Fruit fly (Drosophila melanogaster) Kc167 (cell line): ENCODE results near the gene Mvb12.

Experiments
- Myc ChIP-seq: fragments of >200 bp; optimal IDR thresholded peaks from 2 replicates; lab custom pipeline; 2017; ENCODE audit warnings: missing external identifiers
- Sin3A ChIP-seq: fragments of >200 bp; optimal IDR thresholded peaks from 2 replicates; lab custom pipeline; 2018; ENCODE audit warnings: missing external identifiers
- h ChIP-seq: fragments of >200 bp; optimal IDR thresholded peaks from 3 replicates; lab custom pipeline; 2018; ENCODE audit warnings: missing external identifiers
- insv ChIP-seq: fragments of >200 bp; optimal IDR thresholded peaks from 3 replicates; lab custom pipeline; 2018; ENCODE audit warnings: missing external identifiers
- psq ChIP-seq: fragments of >200 bp; optimal IDR thresholded peaks from 2 replicates; lab custom pipeline; 2017; ENCODE audit warnings: missing external identifiers
- ttk ChIP-seq: sonication (Bioruptor generic); optimal IDR thresholded peaks from 2 replicates; lab custom pipeline; 2017; ENCODE audit warnings: missing external identifiers

Mvb12 gene

DNA sequence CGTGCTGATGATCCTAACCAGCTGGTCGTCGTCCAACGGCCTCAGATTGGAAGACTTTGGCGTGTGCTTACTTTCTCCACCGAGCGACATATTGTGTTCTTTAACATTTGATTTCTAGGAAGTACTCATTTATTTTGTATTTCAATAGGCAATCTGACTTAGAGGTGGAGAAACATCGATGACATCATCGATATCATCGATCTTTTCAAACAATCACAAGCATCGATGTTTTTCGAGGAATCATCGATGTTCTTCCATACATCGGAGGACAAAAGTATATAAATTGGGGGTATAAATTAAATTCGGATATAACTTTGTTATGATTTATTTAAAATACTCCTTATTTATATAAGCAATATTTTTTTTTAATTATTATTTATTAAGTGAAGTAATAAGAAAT, 10.8 kb downstream of the Mvb12 start, which contains the start of gene Swt1:
TSS of gene Swt1 (minus strand) at position 177 of the 400 bp plus-strand sequence.
- no peak for TF ChIP-seq h
- no peak for TF ChIP-seq Sin3A
- no peak for TF ChIP-seq Myc
- TF ChIP-seq psq (lab: Kevin White, UChicago), result no peak
- no peak for TF ChIP-seq ttk (lab: Kevin White, UChicago)
- no peak for TF ChIP-seq insv (lab: Kevin White, UChicago)

DNA sequence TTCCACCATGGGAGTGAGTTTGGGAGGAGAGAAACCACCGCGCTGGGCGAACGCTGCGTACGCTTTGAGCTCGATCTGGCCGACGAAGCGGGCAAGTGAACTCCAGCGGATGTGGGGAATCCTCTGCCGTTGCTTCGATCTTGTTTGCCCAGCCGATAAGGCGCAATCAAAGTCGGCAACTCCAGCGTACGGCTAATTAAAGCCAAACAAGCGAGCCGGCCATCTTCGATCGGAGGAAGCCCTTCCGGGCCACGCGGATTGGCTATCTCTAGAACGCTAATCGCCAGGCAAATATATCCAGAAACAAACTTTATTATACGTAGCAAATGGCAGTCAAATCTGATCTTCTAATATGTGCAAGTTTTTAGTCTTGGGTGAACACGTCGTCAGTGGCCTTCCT, 12.7 kb downstream of the Mvb12 start, which contains the start of gene CG7536:
TSS of gene CG7536 (minus strand) at position 101 of the 400 bp plus-strand sequence.
- TF ChIP-seq Sin3A (no peak), ttk (lab: Kevin White, UChicago) (no peak), h (no peak), psq (lab: Kevin White, UChicago) (no peak), Myc (no peak), insv (lab: Kevin White, UChicago) (no peak)

DNA sequence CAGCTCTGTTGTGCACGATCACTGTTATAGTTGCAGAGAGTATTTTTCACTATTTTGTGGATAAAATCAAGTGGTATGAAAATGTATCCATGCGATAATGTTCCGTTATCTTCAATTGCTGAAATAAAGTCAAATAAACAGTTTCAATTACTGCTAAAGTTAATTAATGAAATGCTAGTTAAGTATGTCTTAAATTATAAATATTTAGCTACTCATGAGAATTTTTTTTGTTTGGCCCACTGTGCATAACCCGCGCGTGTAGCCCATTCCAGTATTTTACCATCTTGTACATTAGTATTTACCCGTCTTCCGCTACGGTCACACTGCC, 15.7 kb downstream of the Mvb12 start, which contains the start of gene Ada3:
TSS of gene Ada3 (plus strand) at position 292 of the 328 bp plus-strand sequence.
- no peak for TF ChIP-seq psq (lab: Kevin White, UChicago)
- no peak for TF ChIP-seq Sin3A
- TF ChIP-seq h, result no peak
- no peak for TF ChIP-seq Myc
- TF ChIP-seq insv (lab: Kevin White, UChicago), result no peak
- no peak for TF ChIP-seq ttk (lab: Kevin White, UChicago)

DNA sequence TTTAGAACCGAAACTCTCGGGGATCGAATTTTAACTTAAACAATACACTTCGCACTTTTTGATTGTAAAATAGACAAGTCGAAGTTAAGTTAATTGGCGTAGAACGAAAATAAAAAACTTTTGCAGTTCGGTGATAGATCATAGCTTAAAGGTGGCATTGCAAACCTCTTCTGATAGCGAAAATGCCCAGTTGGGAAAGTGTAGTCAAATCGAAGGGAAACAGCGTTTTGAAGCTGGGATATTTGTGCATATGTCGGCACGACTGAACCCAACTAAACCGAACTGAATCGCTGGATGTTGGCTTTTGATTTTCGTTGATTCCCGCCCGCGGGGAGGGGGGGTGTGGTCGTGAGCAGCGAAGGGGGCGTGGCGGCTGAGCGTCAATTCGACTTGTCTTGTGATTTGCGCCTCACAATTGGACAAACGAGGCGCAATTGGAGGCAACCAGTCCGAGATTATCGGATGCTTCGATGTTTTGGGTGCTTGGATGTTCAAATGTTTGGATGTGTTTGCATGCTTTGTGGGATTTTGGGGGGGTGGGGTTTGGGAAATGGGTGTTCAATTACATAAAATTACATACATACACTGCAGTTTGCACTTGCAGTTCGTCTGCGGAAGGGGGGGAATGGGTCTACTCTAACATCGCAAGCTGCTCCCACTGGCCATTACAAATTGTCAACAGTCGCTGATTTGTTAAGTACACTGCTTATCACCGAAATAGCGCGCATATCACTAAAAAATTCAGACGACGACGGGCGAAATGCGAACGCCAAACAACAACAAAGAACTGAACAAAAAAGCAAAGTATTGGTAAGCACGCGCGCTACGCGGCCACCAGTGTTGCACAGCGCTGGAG, 16.3 kb downstream of the Mvb12 start:
- TF ChIP-seq ttk (lab: Kevin White, UChicago), result no peak
- no peak for TF ChIP-seq Myc
- no peak for TF ChIP-seq insv (lab: Kevin White, UChicago)
- no peak for TF ChIP-seq Sin3A
- no peak for TF ChIP-seq h
- TF ChIP-seq psq (lab: Kevin White, UChicago), result no peak

DNA sequence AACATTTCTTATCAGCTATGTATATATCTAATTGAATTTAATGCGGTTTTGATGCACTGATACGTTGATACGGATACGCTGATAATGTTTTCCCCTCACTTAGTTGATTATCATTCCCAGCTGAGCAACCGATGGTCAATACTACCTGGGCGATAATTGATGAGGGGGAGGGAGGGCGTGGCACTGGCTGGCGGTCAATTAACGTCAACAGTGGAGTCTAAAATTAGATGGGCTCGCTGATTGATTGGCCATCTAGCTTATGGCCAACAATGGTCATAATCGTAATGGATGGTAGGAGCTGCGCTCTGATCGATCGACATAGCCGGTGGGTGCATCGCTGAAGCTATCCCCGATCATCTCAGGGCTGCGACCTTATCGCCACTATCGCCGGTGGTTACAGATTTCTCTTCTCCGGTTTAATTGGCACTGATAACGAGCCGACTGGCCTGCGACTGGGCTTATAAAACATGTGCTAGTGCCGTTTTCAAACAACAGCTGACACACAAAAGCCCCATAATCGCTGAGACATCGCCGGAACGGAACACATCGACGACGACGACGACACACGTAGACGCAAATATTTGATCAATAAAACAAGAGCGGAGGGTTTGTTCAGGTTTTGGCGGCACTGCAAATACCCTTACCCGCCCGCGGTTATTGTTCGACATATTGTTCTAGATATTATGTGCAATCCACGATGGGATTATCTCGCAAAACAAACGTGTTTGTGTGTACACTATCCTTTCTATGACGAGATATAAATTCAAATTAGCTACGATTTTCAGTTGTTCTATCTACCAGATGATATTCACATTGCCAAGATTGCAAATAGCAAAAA, 17.4 kb downstream of the Mvb12 start:
- TF ChIP-seq h (no peak), psq (lab: Kevin White, UChicago) (no peak), insv (lab: Kevin White, UChicago) (no peak), Myc (no peak), ttk (lab: Kevin White, UChicago) (no peak), Sin3A (no peak)

DNA sequence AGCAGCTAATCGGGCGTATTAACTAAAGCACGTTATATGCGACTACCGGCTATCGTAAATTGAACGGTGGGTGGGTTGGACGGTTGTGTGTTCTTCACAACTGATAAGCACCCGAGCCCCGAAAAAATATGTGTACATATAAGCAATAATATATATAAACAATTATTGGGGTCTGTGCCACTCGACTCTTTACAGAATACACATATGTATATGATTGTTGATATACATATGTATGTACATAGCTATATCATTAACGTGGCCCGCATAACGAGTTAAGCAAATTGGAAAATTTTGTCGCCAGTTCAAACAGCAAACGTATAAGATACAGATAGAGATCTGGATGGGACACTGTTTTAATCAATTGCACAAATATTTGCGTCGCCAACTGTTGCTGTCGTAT, 18.4 kb downstream of the Mvb12 start:
- no peak for TF ChIP-seq psq (lab: Kevin White, UChicago)
- TF ChIP-seq h, result no peak
- TF ChIP-seq ttk (lab: Kevin White, UChicago), result no peak
- TF ChIP-seq Myc, result no peak
- TF ChIP-seq Sin3A, result no peak

DNA sequence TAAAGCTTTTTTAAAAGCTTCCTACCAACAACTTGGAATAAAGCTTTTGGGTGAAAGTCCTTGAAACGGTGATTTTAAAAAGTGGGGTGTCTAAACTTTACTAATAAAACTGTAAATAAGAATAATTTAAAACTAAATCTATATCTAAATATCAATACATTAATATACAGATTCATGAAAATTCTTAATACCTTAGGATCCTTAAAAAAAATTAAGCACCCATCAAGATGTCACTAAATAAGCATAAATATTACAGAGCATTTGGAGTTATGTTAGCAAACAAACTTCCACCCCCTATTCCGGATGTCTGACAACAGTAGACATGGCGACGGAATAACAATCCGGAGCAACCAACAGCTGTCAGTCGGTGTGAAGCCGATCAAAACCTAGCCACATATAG, 36.9 kb downstream of the Mvb12 start, which contains the start of gene Dhc16F:
TSS of gene Dhc16F (plus strand) at position 301 of the 400 bp plus-strand sequence.
- TF ChIP-seq psq (lab: Kevin White, UChicago) (no peak), Sin3A (no peak), ttk (lab: Kevin White, UChicago) (no peak), insv (lab: Kevin White, UChicago) (no peak), h (no peak), Myc (no peak)

DNA sequence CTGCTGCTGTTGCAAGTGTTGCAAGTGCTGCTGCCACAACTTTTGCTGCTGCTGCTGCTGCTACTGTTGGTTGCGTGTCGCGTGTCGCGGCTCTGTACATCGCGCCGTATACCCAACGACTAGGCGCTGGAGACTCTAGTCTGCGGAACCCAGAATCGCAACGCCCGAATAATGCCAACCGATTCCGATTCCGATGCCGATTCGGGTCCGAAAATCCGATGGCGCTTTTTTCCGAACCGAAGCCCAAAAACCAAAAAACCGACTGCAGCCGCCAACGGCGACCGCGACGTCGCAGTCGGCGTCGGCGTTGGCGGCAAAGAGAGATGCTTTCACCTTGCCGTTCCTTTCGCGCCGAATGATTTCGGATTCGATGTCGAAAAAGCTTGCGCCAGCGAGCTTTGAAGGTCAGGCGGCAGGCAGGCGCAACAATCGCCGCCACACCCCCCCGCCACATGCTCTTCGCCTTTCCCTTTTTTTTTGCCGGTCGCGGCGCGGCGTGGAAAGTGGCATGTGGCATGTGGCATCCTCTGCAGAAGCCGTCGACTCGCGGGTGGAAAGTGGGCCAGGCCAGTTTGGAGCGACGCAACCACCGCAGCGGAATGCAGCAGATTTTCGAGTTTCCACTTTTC, 37.9 kb downstream of the Mvb12 start, which contains the start of gene Sh:
TSS of gene Sh (minus strand) at position 104 of the 629 bp plus-strand sequence.
- TF ChIP-seq insv (lab: Kevin White, UChicago), result no peak
- TF ChIP-seq h, result no peak
- TF ChIP-seq Myc, result no peak
- TF ChIP-seq psq (lab: Kevin White, UChicago), result no peak
- no peak for TF ChIP-seq ttk (lab: Kevin White, UChicago)
- TF ChIP-seq Sin3A, result no peak

DNA sequence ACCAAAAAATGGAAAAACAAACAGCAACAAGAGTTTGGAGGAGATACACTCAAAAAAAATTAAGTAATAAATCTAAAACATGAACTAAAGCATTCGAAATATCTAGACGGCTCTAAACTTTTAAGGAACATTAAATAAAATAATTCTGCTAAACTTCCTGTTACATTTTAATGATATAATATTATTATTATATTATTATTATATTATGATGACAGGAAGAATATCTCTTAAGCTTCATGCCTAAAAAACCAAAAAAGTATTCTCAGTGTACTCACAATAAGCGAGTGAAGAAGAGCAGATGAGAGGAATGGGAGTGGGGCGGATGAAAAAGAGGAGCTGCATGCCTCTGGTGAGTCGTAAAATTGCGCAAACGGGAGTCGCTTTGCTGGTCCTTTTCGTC, 43.0 kb downstream of the Mvb12 start:
- TF ChIP-seq h, result no peak
- no peak for TF ChIP-seq Sin3A
- no peak for TF ChIP-seq Myc
- no peak for TF ChIP-seq insv (lab: Kevin White, UChicago)
- no peak for TF ChIP-seq psq (lab: Kevin White, UChicago)
- no peak for TF ChIP-seq ttk (lab: Kevin White, UChicago)

DNA sequence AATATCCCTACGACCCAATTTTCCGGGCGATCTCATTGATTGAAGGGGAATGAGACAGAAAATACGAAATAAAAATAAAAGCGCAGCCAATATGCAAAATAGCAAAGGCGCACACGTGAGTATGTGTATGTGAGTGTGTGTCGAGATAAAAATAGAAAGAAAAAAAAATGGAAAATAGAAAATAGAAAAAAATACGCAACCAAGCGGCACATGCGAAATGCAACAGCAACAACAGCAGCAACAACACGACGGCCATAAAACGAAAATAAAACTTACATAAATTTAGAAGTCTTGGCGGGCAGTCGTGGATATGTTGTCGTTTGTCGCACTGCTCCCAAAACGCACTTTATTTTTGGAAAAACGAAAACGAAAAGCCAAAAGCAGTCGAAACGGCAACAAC, 43.9 kb downstream of the Mvb12 start:
- no peak for TF ChIP-seq Sin3A
- TF ChIP-seq ttk (lab: Kevin White, UChicago), result no peak
- TF ChIP-seq insv (lab: Kevin White, UChicago), result no peak
- no peak for TF ChIP-seq h
- no peak for TF ChIP-seq psq (lab: Kevin White, UChicago)
- TF ChIP-seq Myc, result no peak

DNA sequence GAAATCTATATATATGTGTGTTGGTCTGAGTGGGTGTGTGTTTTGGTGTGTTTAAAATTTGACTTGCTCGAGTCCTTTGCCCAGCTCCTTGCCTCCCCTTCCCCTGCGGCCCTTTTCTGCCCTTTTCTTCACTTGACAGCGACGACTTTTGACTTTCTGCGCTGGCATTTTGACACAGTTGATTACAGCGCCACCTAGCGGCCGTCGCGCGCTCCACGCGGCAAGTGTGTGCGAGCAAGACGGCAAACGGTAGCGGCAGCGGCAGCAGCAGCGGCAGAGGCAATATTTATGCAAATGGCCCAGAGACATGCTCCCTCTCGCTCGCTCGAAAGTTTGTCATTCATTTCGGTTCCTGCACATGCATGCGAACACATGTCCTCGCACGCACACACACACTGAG, 49.0 kb downstream of the Mvb12 start:
- TF ChIP-seq Sin3A (no peak), insv (lab: Kevin White, UChicago) (no peak), Myc (no peak), psq (lab: Kevin White, UChicago) (no peak), ttk (lab: Kevin White, UChicago) (no peak), h (no peak)
